Worm (Caenorhabditis elegans) whole organism, L4/young adult: ENCODE measurements around the gene srd-42.

Experiments used
- dao-5 ChIP-seq: sonication (generic microtip); optimal IDR thresholded peaks from 2 replicates; lab custom pipeline; 2016; ENCODE audit warnings: missing genotype, missing genetic modification characterization, moderate library complexity, missing compliant biosample characterization
- him-1 ChIP-seq: sonication (generic microtip); optimal IDR thresholded peaks from 2 replicates; lab custom pipeline; 2016; ENCODE audit warnings: missing genotype, missing genetic modification reagents, missing genetic modification characterization, missing compliant biosample characterization

DNA sequence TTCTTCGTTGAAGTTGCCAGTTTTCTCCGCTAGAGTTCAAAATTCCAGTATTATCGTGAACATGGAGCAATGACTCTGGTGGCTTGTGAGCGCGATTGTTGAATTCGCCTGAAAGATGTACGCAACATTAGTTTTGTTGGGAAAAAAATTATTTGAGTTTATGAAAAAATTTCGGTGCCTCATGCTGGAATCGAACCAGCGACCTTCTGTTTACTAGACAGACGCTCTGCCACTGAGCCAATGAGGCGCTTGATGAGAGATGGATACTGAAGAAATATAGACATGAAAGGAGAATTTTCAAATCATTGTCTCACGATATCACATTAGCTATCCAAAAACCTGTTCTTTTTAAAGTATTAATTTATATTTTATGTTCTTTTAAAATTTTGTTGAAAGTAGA lies 19.8 kb downstream of the srd-42 start:
- TF ChIP-seq dao-5 (no peak), him-1 (tag; lab: Kevin White, UChicago) (no peak)
